Fruit fly (Drosophila melanogaster) Kc167 (cell line): ENCODE data around the gene CG43293.

Source experiments
- Myc ChIP-seq: fragments of >200 bp; optimal IDR thresholded peaks from 2 replicates; lab custom pipeline; 2017; ENCODE audit warnings: missing external identifiers
- Sin3A ChIP-seq: fragments of >200 bp; optimal IDR thresholded peaks from 2 replicates; lab custom pipeline; 2018; ENCODE audit warnings: missing external identifiers
- h ChIP-seq: fragments of >200 bp; optimal IDR thresholded peaks from 3 replicates; lab custom pipeline; 2018; ENCODE audit warnings: missing external identifiers
- insv ChIP-seq: fragments of >200 bp; optimal IDR thresholded peaks from 3 replicates; lab custom pipeline; 2018; ENCODE audit warnings: missing external identifiers
- psq ChIP-seq: fragments of >200 bp; optimal IDR thresholded peaks from 2 replicates; lab custom pipeline; 2017; ENCODE audit warnings: missing external identifiers
- ttk ChIP-seq: sonication (Bioruptor generic); optimal IDR thresholded peaks from 2 replicates; lab custom pipeline; 2017; ENCODE audit warnings: missing external identifiers

DNA sequence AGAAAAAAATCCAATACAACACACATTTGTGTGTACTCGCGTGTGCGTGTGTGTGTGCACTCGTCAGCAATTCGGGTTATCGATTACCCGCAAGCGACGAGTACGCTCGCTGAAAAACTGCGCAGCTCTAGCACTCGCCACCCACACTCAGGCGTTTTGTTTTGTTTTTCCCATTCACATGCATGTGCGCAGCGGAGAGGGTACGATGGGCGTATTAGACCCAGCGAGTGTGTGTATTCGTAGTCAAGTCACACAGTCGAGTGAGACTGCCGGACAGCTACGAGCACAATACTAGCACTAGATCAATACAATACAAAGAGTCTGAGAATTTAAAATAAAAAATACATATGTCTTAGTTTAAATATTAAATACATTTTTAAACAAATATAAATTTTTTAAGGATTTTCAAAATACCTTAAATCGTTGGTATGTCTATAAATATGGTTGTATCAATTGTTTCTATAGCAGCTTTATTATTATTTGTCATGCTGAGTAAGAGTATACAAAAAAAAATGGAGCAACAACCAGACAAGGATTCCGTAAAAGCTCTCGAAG, at the start of gene CG43293, which contains the start of gene D19B:
- TF ChIP-seq psq (no peak), h (lab: Kevin White, UChicago) (no peak), Sin3A (no peak), ttk (lab: Kevin White, UChicago) (no peak), Myc (lab: Kevin White, UChicago) (no peak), insv (no peak)
